Fruit fly (Drosophila melanogaster): Measurements from ENCODE around the gene Grp170.
A peak's percentile ranks its signal among the peaks of the same experiment; 100 is the strongest.

Gene Grp170

DNA sequence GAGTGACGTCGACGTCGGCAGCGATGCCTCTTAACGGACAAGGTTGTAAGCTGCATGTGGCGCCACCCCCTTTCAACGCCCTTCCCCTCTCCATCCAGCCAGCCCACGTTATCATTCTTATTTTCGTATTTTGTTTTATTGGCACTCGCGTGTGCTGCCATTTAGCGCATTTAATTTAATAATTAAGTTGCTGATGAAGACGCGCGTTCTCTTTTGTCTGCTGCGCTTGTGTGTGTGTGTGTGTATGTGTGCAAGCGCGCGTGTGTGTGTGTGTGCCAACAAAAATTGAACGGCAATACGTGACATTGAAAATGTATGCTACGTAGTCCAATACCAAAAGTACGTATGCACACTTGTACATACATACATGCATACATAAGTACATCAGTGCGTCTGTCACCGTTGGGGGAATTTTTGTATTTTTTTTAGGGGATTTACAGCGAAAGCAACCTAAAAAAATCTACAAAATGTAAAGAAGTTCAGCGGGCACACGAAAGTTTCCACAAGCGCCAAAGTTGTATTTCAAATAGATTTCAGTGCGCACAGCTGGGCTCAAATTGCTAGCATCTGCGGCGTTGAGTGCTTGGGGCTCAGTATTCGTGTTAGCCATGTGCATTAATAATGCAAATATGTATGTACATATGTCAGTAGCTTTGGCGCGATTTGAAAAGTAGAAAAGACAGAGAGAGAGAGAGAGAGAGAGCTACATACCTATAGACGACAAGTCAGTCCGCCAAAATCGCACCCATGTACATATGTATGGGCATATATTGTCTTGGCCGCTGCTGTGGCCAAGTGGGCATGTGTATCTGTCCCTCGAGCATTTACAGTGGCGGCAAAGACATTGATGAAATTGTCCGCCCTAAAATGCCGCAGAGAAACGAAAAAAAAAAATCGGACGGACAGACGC lies 27.0 kb upstream of the Grp170 start (continued):
- peak; percentile 78 for TF ChIP-seq CG12155 (GFP tag; optimal IDR thresholded peaks at IDR 0.05)
- TF ChIP-seq pita (GFP tag; optimal IDR thresholded peaks at IDR 0.05) = no peak
- peak; percentile 77 for TF ChIP-seq CG9817 (tag; optimal IDR thresholded peaks at IDR 0.05)
- TF ChIP-seq CkIIα-i1 (GFP tag; IDR thresholded peaks at IDR 0.05) = 0 out of 2 replicates have a peak, but pooled peaks have one; percentile 14
- TF ChIP-seq Six4 (GFP tag; optimal IDR thresholded peaks at IDR 0.05) = peak; percentile 75
- peak; percentile 75 for TF ChIP-seq CG1602 (GFP tag; optimal IDR thresholded peaks at IDR 0.05)
- TF ChIP-seq Usf (GFP tag; optimal IDR thresholded peaks at IDR 0.05) = peak; percentile 72
- TF ChIP-seq sob (GFP tag; IDR thresholded peaks at IDR 0.05) = peak; percentile 72
- TF ChIP-seq CG2875 (GFP tag; optimal IDR thresholded peaks at IDR 0.05) = peak; percentile 80
- peak; percentile 78 for TF ChIP-seq sens-2 (GFP tag; IDR thresholded peaks at IDR 0.05)
- peak; percentile 71 for TF ChIP-seq Bdp1 (GFP tag; optimal IDR thresholded peaks at IDR 0.05)
- TF ChIP-seq PHDP (tag; optimal IDR thresholded peaks at IDR 0.05) = peak; percentile 84
- peak; percentile 58; the same call in 1 of the 2 replicates for TF ChIP-seq Nf-YA (GFP tag; IDR thresholded peaks at IDR 0.05)
- TF ChIP-seq Hey (tag; optimal IDR thresholded peaks at IDR 0.05) = peak; percentile 30
- TF ChIP-seq odd (GFP tag; optimal IDR thresholded peaks at IDR 0.05) = peak; percentile 62
- TF ChIP-seq sens (GFP tag) = peak; percentile 98
- TF ChIP-seq eyg (GFP tag; optimal IDR thresholded peaks at IDR 0.05) = peak; percentile 80
- peak; percentile 82 for TF ChIP-seq CG8388 (GFP tag; optimal IDR thresholded peaks at IDR 0.05)
- TF ChIP-seq CG10565 (GFP tag; optimal IDR thresholded peaks at IDR 0.05) = no peak
- peak; percentile 3 for TF ChIP-seq CG17912 (GFP tag; optimal IDR thresholded peaks at IDR 0.05)
- TF ChIP-seq CG16815 (GFP tag; optimal IDR thresholded peaks at IDR 0.05) = peak; percentile 75
- peak; percentile 23 for TF ChIP-seq ac (GFP tag; optimal IDR thresholded peaks at IDR 0.05)
- TF ChIP-seq Dp (GFP tag; optimal IDR thresholded peaks at IDR 0.05) = no peak
- TF ChIP-seq crol (GFP tag; IDR thresholded peaks at IDR 0.05) = peak; percentile 29
- peak; percentile 81 for TF ChIP-seq CG10209 (GFP tag; optimal IDR thresholded peaks at IDR 0.05)
- TF ChIP-seq Hr3 (GFP tag; optimal IDR thresholded peaks at IDR 0.05) = peak; percentile 69
- TF ChIP-seq CG3995 (GFP tag; optimal IDR thresholded peaks at IDR 0.05) = peak; percentile 20
- TF ChIP-seq CG7786 (GFP tag; optimal IDR thresholded peaks at IDR 0.05) = peak; percentile 82
- TF ChIP-seq gcm2 (GFP tag; optimal IDR thresholded peaks at IDR 0.05) = peak; percentile 45
- TF ChIP-seq scrt (GFP tag; optimal IDR thresholded peaks at IDR 0.05) = peak; percentile 60
- TF ChIP-seq dmrt11E (tag; optimal IDR thresholded peaks at IDR 0.05) = peak; percentile 77
- peak; percentile 50 for TF ChIP-seq Vsx1 (GFP tag; optimal IDR thresholded peaks at IDR 0.05)
- peak; percentile 38 for TF ChIP-seq CTCF (GFP tag; optimal IDR thresholded peaks at IDR 0.05)
- TF ChIP-seq CG12391 (tag; optimal IDR thresholded peaks at IDR 0.05) = peak; percentile 79
- TF ChIP-seq NK7.1 (GFP tag; optimal IDR thresholded peaks at IDR 0.05) = peak; percentile 35
- TF ChIP-seq Optix (GFP tag; IDR thresholded peaks at IDR 0.05) = peak; percentile 78; the same call in 2 of the 3 replicates
- TF ChIP-seq CG8924 (tag; optimal IDR thresholded peaks at IDR 0.05) = peak; percentile 83
- TF ChIP-seq NfI (GFP tag; optimal IDR thresholded peaks at IDR 0.05) = peak; percentile 79
- peak; percentile 81 for TF ChIP-seq Mes4 (GFP tag; optimal IDR thresholded peaks at IDR 0.05)
- peak; percentile 78 for TF ChIP-seq Side (GFP tag; optimal IDR thresholded peaks at IDR 0.05)
- peak; percentile 61 for TF ChIP-seq ap (GFP tag; IDR thresholded peaks at IDR 0.05)
- TF ChIP-seq klu (GFP tag; IDR thresholded peaks at IDR 0.05) = peak; percentile 64
- TF ChIP-seq CG7357 (GFP tag; IDR thresholded peaks at IDR 0.05) = peak; percentile 77
- peak; percentile 91 for TF ChIP-seq CG15073 (GFP tag; optimal IDR thresholded peaks at IDR 0.05)
- TF ChIP-seq CG11560 (tag; IDR thresholded peaks at IDR 0.05) = peak; percentile 66
- peak; percentile 71 for TF ChIP-seq Gsc (GFP tag; IDR thresholded peaks at IDR 0.05)
- peak; percentile 51 for TF ChIP-seq ab (GFP tag; optimal IDR thresholded peaks at IDR 0.05)
- peak; percentile 56; the same call in 2 of the 3 replicates for TF ChIP-seq ase (GFP tag; IDR thresholded peaks at IDR 0.05)
- peak; percentile 85 for TF ChIP-seq lab (GFP tag; optimal IDR thresholded peaks at IDR 0.05)
- TF ChIP-seq CG1603 (tag; optimal IDR thresholded peaks at IDR 0.05) = peak; percentile 90

Data from whole organism, embryonic.